Fruit fly (Drosophila melanogaster) whole organism, wandering third instar larva: ENCODE results near the gene Sr-CI.

Experiments used
- Abd-B ChIP-seq: fragments of >200 bp; optimal IDR thresholded peaks from 2 replicates; lab custom pipeline; 2017; ENCODE audit warnings: missing biosample characterization, missing genetic modification characterization
- CG32264 ChIP-seq: fragments of 200-800 bp; sonication (Bioruptor generic); optimal IDR thresholded peaks from 2 replicates; lab custom pipeline; 2016; ENCODE audit warnings: missing biosample characterization, missing genetic modification characterization
- CG9705 ChIP-seq: fragments of 200-800 bp; sonication (Bioruptor generic); optimal IDR thresholded peaks from 2 replicates; lab custom pipeline; 2018; ENCODE audit warnings: missing biosample characterization, mild to moderate bottlenecking, missing genetic modification characterization
- CrebA ChIP-seq: fragments of 200-800 bp; sonication (Bioruptor generic); optimal IDR thresholded peaks from 2 replicates; lab custom pipeline; 2016; ENCODE audit warnings: missing biosample characterization, mild to moderate bottlenecking, missing genetic modification characterization, borderline replicate concordance
- Dfd ChIP-seq: fragments of >200 bp; optimal IDR thresholded peaks from 2 replicates; lab custom pipeline; 2017; ENCODE audit warnings: missing biosample characterization, missing genetic modification characterization
- Dif ChIP-seq: fragments of 200-275, 200-300 bp; sonication (Bioruptor generic); optimal IDR thresholded peaks from 2 replicates; lab custom pipeline; 2018; ENCODE audit warnings: missing biosample characterization, missing genetic modification characterization; ENCODE audit not compliant: partially characterized antibody
- GATAd ChIP-seq: sonication (Bioruptor generic); optimal IDR thresholded peaks from 2 replicates; lab custom pipeline; 2016; ENCODE audit warnings: missing biosample characterization, missing genetic modification characterization
- HLH106 ChIP-seq: fragments of 200-800 bp; optimal IDR thresholded peaks from 3 replicates; lab custom pipeline; 2019; ENCODE audit warnings: missing biosample characterization, mild to moderate bottlenecking, missing genetic modification characterization, moderate library complexity
- Hnf4 ChIP-seq: fragments of 200-800 bp; sonication (Bioruptor generic); optimal IDR thresholded peaks from 2 replicates; lab custom pipeline; 2016; ENCODE audit warnings: missing biosample characterization, mild to moderate bottlenecking, missing genetic modification characterization
- Hr78 ChIP-seq: fragments of >200 bp; optimal IDR thresholded peaks from 2 replicates; lab custom pipeline; 2017; ENCODE audit warnings: missing biosample characterization, missing genetic modification characterization
- Hr83 ChIP-seq: fragments of 200-300 bp; sonication (Bioruptor generic); optimal IDR thresholded peaks from 2 replicates; lab custom pipeline; 2016; ENCODE audit warnings: missing biosample characterization, mild to moderate bottlenecking, missing genetic modification characterization, moderate library complexity; ENCODE audit not compliant: poor library complexity, severe bottlenecking
- Jra ChIP-seq: sonication (Bioruptor generic); optimal IDR thresholded peaks from 2 replicates; lab custom pipeline; 2016; ENCODE audit warnings: missing biosample characterization, missing genetic modification characterization
- Mio ChIP-seq: sonication (Bioruptor generic); optimal IDR thresholded peaks from 2 replicates; lab custom pipeline; 2016; ENCODE audit warnings: missing biosample characterization, missing genetic modification characterization
- Myc ChIP-seq: fragments of >200 bp; optimal IDR thresholded peaks from 2 replicates; lab custom pipeline; 2017
- N ChIP-seq: fragments of >200 bp; optimal IDR thresholded peaks from 2 replicates; lab custom pipeline; 2018; ENCODE audit warnings: missing biosample characterization, missing external identifiers, missing genetic modification characterization
- OdsH ChIP-seq: fragments of 200-800 bp; sonication (Bioruptor generic); optimal IDR thresholded peaks from 2 replicates; lab custom pipeline; 2016; ENCODE audit warnings: missing biosample characterization, mild to moderate bottlenecking, missing genetic modification characterization
- Rel ChIP-seq, 2 experiments: fragments of 200-800 bp; sonication (Bioruptor generic) in 1 of 2; optimal IDR thresholded peaks; 2 replicates in 1 of 2; 3 replicates in 1 of 2; lab custom pipeline; 2016 to 2019; ENCODE audit warnings: mild to moderate bottlenecking in 2 of 2, missing biosample characterization in 2 of 2, missing genetic modification characterization in 2 of 2, moderate library complexity in 1 of 2
- Sp1 ChIP-seq: fragments of 200-800 bp; sonication (Bioruptor generic); optimal IDR thresholded peaks from 3 replicates; lab custom pipeline; 2019; ENCODE audit warnings: missing biosample characterization, mild to moderate bottlenecking, missing genetic modification characterization, moderate library complexity
- Vsx2 ChIP-seq: fragments of 200-300, 225-300 bp; sonication (Bioruptor generic); optimal IDR thresholded peaks from 2 replicates; lab custom pipeline; 2018; ENCODE audit warnings: missing biosample characterization, missing genetic modification characterization; ENCODE audit not compliant: partially characterized antibody
- br ChIP-seq: fragments of 200-800 bp; sonication (Bioruptor generic); optimal IDR thresholded peaks from 2 replicates; lab custom pipeline; 2016; ENCODE audit warnings: missing biosample characterization, missing genetic modification characterization
- brk ChIP-seq: fragments of 200-800 bp; sonication (Bioruptor generic); optimal IDR thresholded peaks from 2 replicates; lab custom pipeline; 2016; ENCODE audit warnings: missing biosample characterization, mild to moderate bottlenecking, missing genetic modification characterization
- dl ChIP-seq, 2 experiments: fragments of 175-275, 200-275 bp in 1 of 2; fragments of 200-275 bp in 1 of 2; sonication (Bioruptor generic); optimal IDR thresholded peaks; lab custom pipeline; 2018; ENCODE audit warnings: mild to moderate bottlenecking in 2 of 2, missing biosample characterization in 2 of 2, missing genetic modification characterization in 2 of 2, moderate library complexity in 2 of 2; ENCODE audit not compliant: partially characterized antibody in 2 of 2, insufficient read depth in 1 of 2
- dmrt93B ChIP-seq: fragments of 200-800 bp; sonication (Bioruptor generic); optimal IDR thresholded peaks from 2 replicates; lab custom pipeline; 2018; ENCODE audit warnings: missing biosample characterization, mild to moderate bottlenecking, missing genetic modification characterization
- dsf ChIP-seq: sonication (Bioruptor generic); optimal IDR thresholded peaks from 2 replicates; lab custom pipeline; 2016; ENCODE audit warnings: missing biosample characterization, missing genetic modification characterization, borderline replicate concordance
- ey ChIP-seq: fragments of 200-800 bp; sonication (Bioruptor generic); optimal IDR thresholded peaks from 2 replicates; lab custom pipeline; 2016; ENCODE audit warnings: missing biosample characterization, missing genetic modification characterization
- foxo ChIP-seq, 2 experiments: fragments of 200-800 bp; sonication (Bioruptor generic); optimal IDR thresholded peaks; 2 replicates in 1 of 2; 3 replicates in 1 of 2; lab custom pipeline; 2016 to 2017; ENCODE audit warnings: missing biosample characterization in 2 of 2, missing genetic modification characterization in 2 of 2
- fru ChIP-seq: fragments of 200-800 bp; sonication (Bioruptor generic); optimal IDR thresholded peaks from 3 replicates; lab custom pipeline; 2016; ENCODE audit warnings: missing biosample characterization, mild to moderate bottlenecking, missing genetic modification characterization
- h ChIP-seq: fragments of 200-800 bp; sonication (Bioruptor generic); optimal IDR thresholded peaks from 3 replicates; lab custom pipeline; 2016; ENCODE audit warnings: missing biosample characterization, mild to moderate bottlenecking, missing genetic modification characterization
- jim ChIP-seq: fragments of 175-275, 200-325 bp; sonication (Bioruptor generic); optimal IDR thresholded peaks from 2 replicates; lab custom pipeline; 2016; ENCODE audit warnings: missing biosample characterization, mild to moderate bottlenecking, missing genetic modification characterization
- lola ChIP-seq: fragments of >200 bp; optimal IDR thresholded peaks from 2 replicates; lab custom pipeline; 2017; ENCODE audit warnings: missing biosample characterization, missing genetic modification characterization
- pan ChIP-seq: fragments of >200 bp; optimal IDR thresholded peaks from 2 replicates; lab custom pipeline; 2017
- psq ChIP-seq: fragments of 200-800 bp; sonication (Bioruptor generic); optimal IDR thresholded peaks from 3 replicates; lab custom pipeline; 2017; ENCODE audit warnings: missing biosample characterization, mild to moderate bottlenecking, missing genetic modification characterization, moderate library complexity
- rgr ChIP-seq: fragments of 200-800 bp; sonication (Bioruptor generic); optimal IDR thresholded peaks from 3 replicates; lab custom pipeline; 2016; ENCODE audit warnings: missing biosample characterization, mild to moderate bottlenecking, missing genetic modification characterization
- sage ChIP-seq: fragments of 200-800 bp; sonication (Bioruptor generic); optimal IDR thresholded peaks from 2 replicates; lab custom pipeline; 2016; ENCODE audit warnings: missing biosample characterization, mild to moderate bottlenecking, missing genetic modification characterization
- sv ChIP-seq: fragments of 200-800 bp; sonication (Bioruptor generic); optimal IDR thresholded peaks from 3 replicates; lab custom pipeline; 2016; ENCODE audit warnings: missing biosample characterization, missing genetic modification characterization
- tai ChIP-seq: sonication (Bioruptor generic); optimal IDR thresholded peaks from 2 replicates; lab custom pipeline; 2016; ENCODE audit warnings: missing biosample characterization, missing genetic modification characterization
- usp ChIP-seq: fragments of >200 bp; optimal IDR thresholded peaks from 2 replicates; lab custom pipeline; 2017; ENCODE audit warnings: missing biosample characterization, missing genetic modification characterization
- woc ChIP-seq: sonication (Bioruptor generic); optimal IDR thresholded peaks from 2 replicates; lab custom pipeline; 2016; ENCODE audit warnings: missing biosample characterization, mild to moderate bottlenecking, missing genetic modification characterization

Sr-CI gene

dm6 chr2L:4110132-4110531 lies 11.4 kb upstream of the Sr-CI start:
- TF ChIP-seq Abd-B (GFP tag; lab: Kevin White, UChicago), result no peak
- TF ChIP-seq sage (GFP tag; lab: Kevin White, UChicago), result no peak
- no peak for TF ChIP-seq CrebA
- TF ChIP-seq br, result peak; percentile 20
- peak in 1 of 2 experiments; percentile 24 for TF ChIP-seq foxo (GFP tag; optimal IDR thresholded peaks at IDR 0.05; lab: Kevin White, UChicago)
- no peak for TF ChIP-seq dsf (GFP tag; lab: Kevin White, UChicago)
- TF ChIP-seq psq, result peak; percentile 15
- TF ChIP-seq Rel (GFP tag; optimal IDR thresholded peaks at IDR 0.05; lab: Kevin White, UChicago), result no peak
- TF ChIP-seq Rel (tag; optimal IDR thresholded peaks at IDR 0.05; lab: Kevin White, UChicago), result no peak
- peak; percentile 54 for TF ChIP-seq fru
- peak; percentile 31 for TF ChIP-seq h
- no peak for TF ChIP-seq Hr78 (GFP tag; lab: Kevin White, UChicago)
- TF ChIP-seq Hnf4 (GFP tag; lab: Kevin White, UChicago), result no peak
- TF ChIP-seq Dif (GFP tag; lab: Kevin White, UChicago), result no peak
- TF ChIP-seq CG32264, result no peak
- TF ChIP-seq pan, result no peak
- TF ChIP-seq dl (GFP tag; optimal IDR thresholded peaks at IDR 0.05; lab: Kevin White, UChicago; ENCODE audit: insufficient read depth in 1 of 2, partially characterized antibody in 2 of 2), result no peak
- peak; percentile 1 for TF ChIP-seq HLH106 (tag; lab: Kevin White, UChicago)
- no peak for TF ChIP-seq Hr83
- peak; percentile 31 for TF ChIP-seq ey (GFP tag; lab: Kevin White, UChicago)
- TF ChIP-seq GATAd (GFP tag; lab: Kevin White, UChicago), result no peak
- TF ChIP-seq woc (GFP tag; lab: Kevin White, UChicago), result no peak
- TF ChIP-seq Sp1 (GFP tag; lab: Kevin White, UChicago), result peak; percentile 7
- no peak for TF ChIP-seq CG9705 (GFP tag; lab: Kevin White, UChicago)
- no peak for TF ChIP-seq N (GFP tag; lab: Kevin White, UChicago)
- peak; percentile 12 for TF ChIP-seq rgr (GFP tag; lab: Kevin White, UChicago)
- no peak for TF ChIP-seq Mio (GFP tag; lab: Kevin White, UChicago)

- no peak for TF ChIP-seq h
- TF ChIP-seq pan, result no peak
- no peak for TF ChIP-seq fru
- TF ChIP-seq Hnf4 (GFP tag; lab: Kevin White, UChicago), result no peak
- no peak for TF ChIP-seq Hr78 (GFP tag; lab: Kevin White, UChicago)
- no peak for TF ChIP-seq dl (GFP tag; optimal IDR thresholded peaks at IDR 0.05; lab: Kevin White, UChicago; ENCODE audit: insufficient read depth in 1 of 2, partially characterized antibody in 2 of 2)
- no peak for TF ChIP-seq Dfd
- TF ChIP-seq Dif (GFP tag; lab: Kevin White, UChicago), result no peak
- TF ChIP-seq br, result no peak
- no peak for TF ChIP-seq woc (GFP tag; lab: Kevin White, UChicago)
- TF ChIP-seq Vsx2 (GFP tag; lab: Kevin White, UChicago), result no peak
- TF ChIP-seq lola (GFP tag; lab: Kevin White, UChicago), result no peak
Observed at dm6 chr2L:4116656-4117055, 4.8 kb upstream of the Sr-CI start.

dm6 chr2L:4118983-4119670 lies 2.4 kb upstream of the Sr-CI start:
- TF ChIP-seq usp, result no peak
- TF ChIP-seq rgr (GFP tag; lab: Kevin White, UChicago), result peak; percentile 82
- peak; percentile 75 for TF ChIP-seq psq
- TF ChIP-seq HLH106 (tag; lab: Kevin White, UChicago), result peak; percentile 82
- TF ChIP-seq Myc, result no peak
- TF ChIP-seq Rel (GFP tag; optimal IDR thresholded peaks at IDR 0.05; lab: Kevin White, UChicago), result no peak
- peak; percentile 52 for TF ChIP-seq Rel (tag; optimal IDR thresholded peaks at IDR 0.05; lab: Kevin White, UChicago)
- TF ChIP-seq Hr83, result peak; percentile 41
- TF ChIP-seq Vsx2 (GFP tag; lab: Kevin White, UChicago), result no peak
- peak; percentile 46 for TF ChIP-seq Jra (GFP tag; lab: Kevin White, UChicago)
- no peak for TF ChIP-seq CrebA
- TF ChIP-seq woc (GFP tag; lab: Kevin White, UChicago), result peak; percentile 63
- no peak for TF ChIP-seq Dfd
- peak; percentile 85 for TF ChIP-seq Sp1 (GFP tag; lab: Kevin White, UChicago)
- peak; percentile 84 for TF ChIP-seq fru
- no peak for TF ChIP-seq Dif (GFP tag; lab: Kevin White, UChicago)
- TF ChIP-seq CG9705 (GFP tag; lab: Kevin White, UChicago), result peak; percentile 66
- peak; percentile 82 for TF ChIP-seq br
- TF ChIP-seq Hr78 (GFP tag; lab: Kevin White, UChicago), result no peak
- TF ChIP-seq sage (GFP tag; lab: Kevin White, UChicago), result peak; percentile 35
- no peak for TF ChIP-seq N (GFP tag; lab: Kevin White, UChicago)
- TF ChIP-seq pan, result no peak
- TF ChIP-seq tai (GFP tag; lab: Kevin White, UChicago), result peak; percentile 56
- TF ChIP-seq Hnf4 (GFP tag; lab: Kevin White, UChicago), result peak; percentile 78
- no peak for TF ChIP-seq dl (GFP tag; optimal IDR thresholded peaks at IDR 0.05; lab: Kevin White, UChicago; ENCODE audit: insufficient read depth in 1 of 2, partially characterized antibody in 2 of 2)
- peak in 1 of 2 experiments; percentile 85 for TF ChIP-seq foxo (GFP tag; optimal IDR thresholded peaks at IDR 0.05; lab: Kevin White, UChicago)
- TF ChIP-seq GATAd (GFP tag; lab: Kevin White, UChicago), result no peak
- peak; percentile 50 for TF ChIP-seq Mio (GFP tag; lab: Kevin White, UChicago)
- no peak for TF ChIP-seq Abd-B (GFP tag; lab: Kevin White, UChicago)
- peak; percentile 63 for TF ChIP-seq dmrt93B (GFP tag; lab: Kevin White, UChicago)
- TF ChIP-seq jim (GFP tag; lab: Kevin White, UChicago), result no peak
- TF ChIP-seq ey (GFP tag; lab: Kevin White, UChicago), result peak; percentile 84
- TF ChIP-seq brk, result peak; percentile 73
- peak; percentile 78 for TF ChIP-seq OdsH (GFP tag; lab: Kevin White, UChicago)
- TF ChIP-seq lola (GFP tag; lab: Kevin White, UChicago), result no peak
- peak; percentile 16 for TF ChIP-seq dsf (GFP tag; lab: Kevin White, UChicago)
- peak; percentile 51 for TF ChIP-seq CG32264
- TF ChIP-seq sv (GFP tag; lab: Kevin White, UChicago), result peak; percentile 71
